Fruit fly (Drosophila melanogaster): Measurements from ENCODE around the gene CG5860.

CG5860 gene

dm6 chr3R:17391313-17391845 is 18.0 kb upstream of the CG5860 start, which contains the start of the genes Brf and sds22 (continued):
- peak; percentile 83 for TF ChIP-seq CG31224 (GFP tag; IDR thresholded peaks at IDR 0.05)
- peak; percentile 73; the same call in 1 of the 2 replicates for TF ChIP-seq Nf-YA (GFP tag; IDR thresholded peaks at IDR 0.05)
- no peak for TF ChIP-seq pita (GFP tag; optimal IDR thresholded peaks at IDR 0.05)
- peak; percentile 98 for TF ChIP-seq Chrac-16 (GFP tag; optimal IDR thresholded peaks at IDR 0.05)
- TF ChIP-seq CG8089 (GFP tag; optimal IDR thresholded peaks at IDR 0.05), result peak; percentile 93
- TF ChIP-seq Six4 (GFP tag; optimal IDR thresholded peaks at IDR 0.05), result peak; percentile 94
- TF ChIP-seq CG2116 (GFP tag; optimal IDR thresholded peaks at IDR 0.05), result peak; percentile 89
- peak; percentile 88 for TF ChIP-seq sd (tag; optimal IDR thresholded peaks at IDR 0.05)
- TF ChIP-seq hb (GFP tag; IDR thresholded peaks at IDR 0.05; ENCODE audit: partially characterized antibody), result no peak
- peak; percentile 52 for TF ChIP-seq CG4360 (GFP tag; IDR thresholded peaks at IDR 0.05)
- peak; percentile 92 for TF ChIP-seq Oli (tag; optimal IDR thresholded peaks at IDR 0.05)
- TF ChIP-seq CG15011 (GFP tag; optimal IDR thresholded peaks at IDR 0.05), result peak; percentile 83
- peak; percentile 87; the same call in 1 of the 2 replicates for TF ChIP-seq sens-2 (GFP tag; IDR thresholded peaks at IDR 0.05)
- peak; percentile 95 for TF ChIP-seq NC2β (GFP tag; optimal IDR thresholded peaks at IDR 0.05)
- TF ChIP-seq ci (GFP tag; IDR thresholded peaks at IDR 0.05), result peak; percentile 88
- TF ChIP-seq CG15269 (tag; optimal IDR thresholded peaks at IDR 0.05), result peak; percentile 95
- TF ChIP-seq CG14710 (tag; optimal IDR thresholded peaks at IDR 0.05), result peak; percentile 97
- TF ChIP-seq CG32532 (GFP tag; IDR thresholded peaks at IDR 0.05), result peak; percentile 95
- peak; percentile 75 for TF ChIP-seq gsb (GFP tag; IDR thresholded peaks at IDR 0.05)
- peak; percentile 94 for TF ChIP-seq Atf-2 (GFP tag; optimal IDR thresholded peaks at IDR 0.05)
- peak; percentile 62 for TF ChIP-seq wek (GFP tag; optimal IDR thresholded peaks at IDR 0.05)
- TF ChIP-seq gcm2 (GFP tag; optimal IDR thresholded peaks at IDR 0.05), result peak; percentile 87
- TF ChIP-seq hkb (optimal IDR thresholded peaks at IDR 0.05), result no peak
- TF ChIP-seq hkb (GFP tag; IDR thresholded peaks at IDR 0.05), result peak; percentile 91
- TF ChIP-seq E2f1 (GFP tag; IDR thresholded peaks at IDR 0.05), result peak; percentile 87
- TF ChIP-seq CG18011 (GFP tag; optimal IDR thresholded peaks at IDR 0.05), result peak; percentile 84
- peak; percentile 91 for TF ChIP-seq CG30431 (GFP tag; optimal IDR thresholded peaks at IDR 0.05)
- peak; percentile 74; the same call in 2 of the 3 replicates for TF ChIP-seq CG14860 (GFP tag; IDR thresholded peaks at IDR 0.05; ENCODE audit: partially characterized antibody)
- peak; percentile 93 for TF ChIP-seq CG10462 (GFP tag; optimal IDR thresholded peaks at IDR 0.05)
- TF ChIP-seq bowl (GFP tag; IDR thresholded peaks at IDR 0.05), result peak; percentile 42; the same call in 1 of the 2 replicates
- peak; percentile 96 for TF ChIP-seq CG17829 (tag; optimal IDR thresholded peaks at IDR 0.05)
- peak; percentile 77 for TF ChIP-seq CG3995 (GFP tag; optimal IDR thresholded peaks at IDR 0.05)
- peak; percentile 93 for TF ChIP-seq Fer1 (GFP tag; optimal IDR thresholded peaks at IDR 0.05)
- peak; percentile 86 for TF ChIP-seq CG17568 (GFP tag; optimal IDR thresholded peaks at IDR 0.05)
- TF ChIP-seq CG11247 (GFP tag; IDR thresholded peaks at IDR 0.05), result peak; percentile 92
- peak; percentile 93 for TF ChIP-seq tup (GFP tag; optimal IDR thresholded peaks at IDR 0.05)
- TF ChIP-seq Jarid2 (GFP tag; optimal IDR thresholded peaks at IDR 0.05), result peak; percentile 62
- peak; percentile 87 for TF ChIP-seq so (GFP tag; IDR thresholded peaks at IDR 0.05)
- peak; percentile 87 for TF ChIP-seq peb (GFP tag; IDR thresholded peaks at IDR 0.05)
- TF ChIP-seq CG12155 (GFP tag; optimal IDR thresholded peaks at IDR 0.05), result peak; percentile 96
- TF ChIP-seq CG15073 (GFP tag; optimal IDR thresholded peaks at IDR 0.05), result peak; percentile 77
- peak; percentile 85 for TF ChIP-seq CG3407 (GFP tag; optimal IDR thresholded peaks at IDR 0.05)
- peak; percentile 76 for TF ChIP-seq CG31365 (tag; optimal IDR thresholded peaks at IDR 0.05)
- TF ChIP-seq exex (tag; optimal IDR thresholded peaks at IDR 0.05), result peak; percentile 84
- TF ChIP-seq sna (GFP tag; IDR thresholded peaks at IDR 0.05; ENCODE audit: partially characterized antibody), result peak; percentile 72; the same call in 1 of the 2 replicates
- peak; percentile 93 for TF ChIP-seq Spps (tag; optimal IDR thresholded peaks at IDR 0.05)
- peak; percentile 80 for TF ChIP-seq CG8359 (GFP tag; optimal IDR thresholded peaks at IDR 0.05; ENCODE audit: borderline replicate concordance)
- peak; percentile 93 for TF ChIP-seq CG3065 (GFP tag; optimal IDR thresholded peaks at IDR 0.05)
- TF ChIP-seq CG15514 (GFP tag; optimal IDR thresholded peaks at IDR 0.05), result peak; percentile 87
- peak; percentile 80 for TF ChIP-seq CG7271 (tag; optimal IDR thresholded peaks at IDR 0.05)

Data from whole organism, embryonic.